Fruit fly (Drosophila melanogaster): ENCODE data around the gene Ufd1.

Ufd1 gene

dm6 chr3L:11113198-11114197 is 9.5 kb downstream of the Ufd1 start, which contains the start of gene Sod1:
TSS of gene Sod1 (minus strand) at chr3L:11113740.
- TF ChIP-seq ttk (optimal IDR thresholded peaks at IDR 0.05) (no peak), Sin3A (optimal IDR thresholded peaks at IDR 0.05) (no peak), psq (optimal IDR thresholded peaks at IDR 0.05) (no peak), insv (optimal IDR thresholded peaks at IDR 0.05) (no peak), h (optimal IDR thresholded peaks at IDR 0.05) (no peak), Myc (optimal IDR thresholded peaks at IDR 0.05) (no peak)

dm6 chr3L:11112427-11112826 is 10.6 kb downstream of the Ufd1 start:
- TF ChIP-seq psq (optimal IDR thresholded peaks at IDR 0.05) (no peak), Myc (optimal IDR thresholded peaks at IDR 0.05) (no peak), ttk (optimal IDR thresholded peaks at IDR 0.05) (no peak), insv (optimal IDR thresholded peaks at IDR 0.05) (no peak), Sin3A (optimal IDR thresholded peaks at IDR 0.05) (no peak), h (optimal IDR thresholded peaks at IDR 0.05) (no peak)

dm6 chr3L:11109454-11109853 is 13.6 kb downstream of the Ufd1 start, which contains the start of the genes CG34012 and emei:
TSS of gene CG34012 (minus strand) at chr3L:11109505.
TSS of gene emei (plus strand) at chr3L:11109690.
- TF ChIP-seq psq (optimal IDR thresholded peaks at IDR 0.05) (no peak), insv (optimal IDR thresholded peaks at IDR 0.05) (no peak), ttk (optimal IDR thresholded peaks at IDR 0.05) (no peak), Sin3A (optimal IDR thresholded peaks at IDR 0.05) (no peak), h (optimal IDR thresholded peaks at IDR 0.05) (no peak), Myc (optimal IDR thresholded peaks at IDR 0.05) (no peak)

- TF ChIP-seq psq (optimal IDR thresholded peaks at IDR 0.05) (no peak), Sin3A (optimal IDR thresholded peaks at IDR 0.05) (no peak), Myc (optimal IDR thresholded peaks at IDR 0.05) (no peak), h (optimal IDR thresholded peaks at IDR 0.05) (no peak), ttk (optimal IDR thresholded peaks at IDR 0.05) (no peak), insv (optimal IDR thresholded peaks at IDR 0.05) (no peak)
Observed at dm6 chr3L:11107935-11108334, 15.1 kb downstream of the Ufd1 start, which contains the start of gene CG12522. TSS of gene CG12522 (plus strand) at chr3L:11108235.

dm6 chr3L:11107432-11107831 is 15.6 kb downstream of the Ufd1 start, which contains the start of gene CG32073:
TSS of gene CG32073 (minus strand) at chr3L:11107582.
- TF ChIP-seq h (optimal IDR thresholded peaks at IDR 0.05): no peak
- TF ChIP-seq Myc (optimal IDR thresholded peaks at IDR 0.05): no peak
- no peak for TF ChIP-seq Sin3A (optimal IDR thresholded peaks at IDR 0.05)
- TF ChIP-seq psq (optimal IDR thresholded peaks at IDR 0.05): no peak
- no peak for TF ChIP-seq ttk (optimal IDR thresholded peaks at IDR 0.05)
- TF ChIP-seq insv (optimal IDR thresholded peaks at IDR 0.05): no peak

dm6 chr3L:11103773-11104172 is 19.2 kb downstream of the Ufd1 start, which contains the start of gene CG32071:
TSS of gene CG32071 (minus strand) at chr3L:11103873.
- TF ChIP-seq ttk (optimal IDR thresholded peaks at IDR 0.05) (no peak), insv (optimal IDR thresholded peaks at IDR 0.05) (no peak), h (optimal IDR thresholded peaks at IDR 0.05) (no peak), Sin3A (optimal IDR thresholded peaks at IDR 0.05) (no peak)

- TF ChIP-seq h (optimal IDR thresholded peaks at IDR 0.05): no peak
- TF ChIP-seq Myc (optimal IDR thresholded peaks at IDR 0.05): no peak
- no peak for TF ChIP-seq ttk (optimal IDR thresholded peaks at IDR 0.05)
- TF ChIP-seq Sin3A (optimal IDR thresholded peaks at IDR 0.05): no peak
- TF ChIP-seq insv (optimal IDR thresholded peaks at IDR 0.05): no peak
- TF ChIP-seq psq (optimal IDR thresholded peaks at IDR 0.05): no peak
Observed at dm6 chr3L:11102930-11103329, 20.1 kb downstream of the Ufd1 start, which contains the start of gene Elo68alpha. TSS of gene Elo68alpha (minus strand) at chr3L:11103030.

- TF ChIP-seq insv (optimal IDR thresholded peaks at IDR 0.05): no peak
- TF ChIP-seq Sin3A (optimal IDR thresholded peaks at IDR 0.05): no peak
- no peak for TF ChIP-seq Myc (optimal IDR thresholded peaks at IDR 0.05)
- no peak for TF ChIP-seq psq (optimal IDR thresholded peaks at IDR 0.05)
- TF ChIP-seq ttk (optimal IDR thresholded peaks at IDR 0.05): no peak
Observed at dm6 chr3L:11101598-11101997, 21.4 kb downstream of the Ufd1 start, which contains the start of gene Elo68beta. TSS of gene Elo68beta (minus strand) at chr3L:11101698.

dm6 chr3L:11097982-11098663 is 24.9 kb downstream of the Ufd1 start, which contains the start of the genes Irbp18 and APP-BP1:
TSS of gene Irbp18 (minus strand) at chr3L:11098186.
TSS of gene APP-BP1 (plus strand) at chr3L:11098412.
- TF ChIP-seq Myc (optimal IDR thresholded peaks at IDR 0.05) (no peak), insv (optimal IDR thresholded peaks at IDR 0.05) (no peak), h (optimal IDR thresholded peaks at IDR 0.05) (no peak), Sin3A (optimal IDR thresholded peaks at IDR 0.05) (no peak), psq (optimal IDR thresholded peaks at IDR 0.05) (no peak), ttk (optimal IDR thresholded peaks at IDR 0.05) (no peak)

- TF ChIP-seq psq (optimal IDR thresholded peaks at IDR 0.05): no peak
Observed at dm6 chr3L:11096195-11096908, 26.7 kb downstream of the Ufd1 start, which contains the start of the genes CG46439, Iyd and CG33947. TSS of gene CG46439 (minus strand) at chr3L:11096245. TSS of gene Iyd (minus strand) at chr3L:11096245. TSS of gene CG33947 (plus strand) at chr3L:11096496.

- TF ChIP-seq h (optimal IDR thresholded peaks at IDR 0.05) (no peak), psq (optimal IDR thresholded peaks at IDR 0.05) (no peak), Myc (optimal IDR thresholded peaks at IDR 0.05) (no peak), Sin3A (optimal IDR thresholded peaks at IDR 0.05) (no peak), ttk (optimal IDR thresholded peaks at IDR 0.05) (no peak), insv (optimal IDR thresholded peaks at IDR 0.05) (no peak)
Observed at dm6 chr3L:11094279-11094678, 28.7 kb downstream of the Ufd1 start.

Data from Kc167 (cell line).